Worm (Caenorhabditis elegans): ENCODE measurements around the gene nep-22.

The nep-22 gene

DNA sequence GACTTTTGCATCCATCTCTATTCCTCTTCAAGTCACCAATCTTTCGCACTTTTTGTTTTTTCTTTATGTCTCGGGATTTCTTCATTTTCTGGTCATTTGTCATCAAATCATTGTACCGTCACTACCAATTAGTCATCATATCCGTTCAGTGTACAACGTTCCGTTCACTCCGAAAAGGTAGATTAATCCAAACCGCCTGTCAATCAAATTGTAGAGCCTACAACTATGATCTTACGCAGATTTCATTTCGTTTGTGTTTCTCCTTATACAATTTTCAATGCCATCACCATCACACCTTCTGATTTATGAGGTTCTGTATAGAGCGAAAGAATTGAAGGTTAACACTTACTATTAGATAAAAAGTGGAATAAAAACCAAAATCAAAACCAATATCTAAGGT, 51.5 kb downstream of the nep-22 start:
- TF ChIP-seq ctbp-1 (GFP tag; IDR thresholded peaks at IDR 0.05) = no peak
- TF ChIP-seq mdl-1 (tag; optimal IDR thresholded peaks at IDR 0.05) = no peak
- no peak for TF ChIP-seq F49E8.2 (tag; optimal IDR thresholded peaks at IDR 0.05; ENCODE audit: borderline replicate concordance)
- TF ChIP-seq nhr-42 (GFP tag; IDR thresholded peaks at IDR 0.05) = no peak
- no peak for TF ChIP-seq aha-1 (tag)
- no peak for TF ChIP-seq ces-1 (GFP tag; optimal IDR thresholded peaks at IDR 0.05)
- TF ChIP-seq daf-16 (GFP tag; optimal IDR thresholded peaks at IDR 0.05) = no peak
- TF ChIP-seq daf-16 (tag; optimal IDR thresholded peaks at IDR 0.05) = no peak
- TF ChIP-seq zfp-3 (GFP tag; conservative IDR thresholded peaks at IDR 0.05) = no peak
- no peak for TF ChIP-seq R02D3.7 (tag; optimal IDR thresholded peaks at IDR 0.05)
- no peak for TF ChIP-seq daf-12 (tag; optimal IDR thresholded peaks at IDR 0.05)
- TF ChIP-seq attf-4 (tag; optimal IDR thresholded peaks at IDR 0.05) = no peak
- no peak for TF ChIP-seq F37D6.2 (tag; optimal IDR thresholded peaks at IDR 0.05)
- no peak for TF ChIP-seq zip-2 (tag; optimal IDR thresholded peaks at IDR 0.05)
- TF ChIP-seq ceh-32 (tag; optimal IDR thresholded peaks at IDR 0.05; ENCODE audit: poor library complexity) = no peak
- TF ChIP-seq nhr-28 (tag; optimal IDR thresholded peaks at IDR 0.05) = peak; percentile 87
- no peak for TF ChIP-seq unc-62 (GFP tag; optimal IDR thresholded peaks at IDR 0.05 in 1 of 2)
- TF ChIP-seq unc-62 (tag; optimal IDR thresholded peaks at IDR 0.05) = no peak
- no peak for TF ChIP-seq Y105C5A.15 (GFP tag; IDR thresholded peaks at IDR 0.05)
- TF ChIP-seq fkh-10 (GFP tag; optimal IDR thresholded peaks at IDR 0.05) = no peak
- TF ChIP-seq ceh-44 (GFP tag; IDR thresholded peaks at IDR 0.05) = no peak
- peak; percentile 21 for TF ChIP-seq nhr-11 (tag; optimal IDR thresholded peaks at IDR 0.05)
- peak; percentile 16 for TF ChIP-seq hlh-30 (tag; optimal IDR thresholded peaks at IDR 0.05; ENCODE audit: insufficient read depth)

All from whole organism, L4 larva.